Fruit fly (Drosophila melanogaster) whole organism, embryonic: Measurements from ENCODE around the gene Prim2.

Experiments
- Antp ChIP-seq: fragments of 200-800 bp; sonication (Bioruptor generic); optimal IDR thresholded peaks from 3 replicates; lab custom pipeline; 2016; ENCODE audit warnings: missing biosample characterization, missing genetic modification characterization
- BEAF-32 ChIP-seq: fragments of 200-800 bp; sonication (Bioruptor generic); optimal IDR thresholded peaks from 3 replicates; lab custom pipeline; 2017; ENCODE audit warnings: missing biosample characterization, missing genetic modification characterization, mild to moderate bottlenecking, moderate library complexity, missing genetic modification reagents
- CG10274 ChIP-seq: fragments of 200-800 bp; sonication (Bioruptor generic); optimal IDR thresholded peaks from 3 replicates; lab custom pipeline; 2017; ENCODE audit warnings: missing biosample characterization, mild to moderate bottlenecking, missing genetic modification characterization
- CG10462 ChIP-seq: fragments of 200-800 bp; sonication (Bioruptor generic); optimal IDR thresholded peaks from 2 replicates; lab custom pipeline; 2016; ENCODE audit warnings: missing biosample characterization, missing genetic modification characterization
- CG10654 ChIP-seq: fragments of 200-800 bp; sonication (Bioruptor generic); optimal IDR thresholded peaks from 2 replicates; lab custom pipeline; 2016; ENCODE audit warnings: missing biosample characterization, missing genetic modification characterization
- CG11093 ChIP-seq: fragments of 200-800 bp; sonication (Bioruptor generic); IDR thresholded peaks from 3 replicates; pipeline ENCODE4 v1.3.6; 2022; ENCODE audit warnings: missing biosample characterization, missing genetic modification characterization
- CG11456 ChIP-seq: fragments of 200-800 bp; sonication (Bioruptor generic); IDR thresholded peaks from 3 replicates; pipeline ENCODE4 v1.3.6; 2022; ENCODE audit warnings: missing biosample characterization, missing genetic modification characterization
- CG13123 ChIP-seq: fragments of 200-800 bp; sonication (Bioruptor generic); optimal IDR thresholded peaks from 2 replicates; lab custom pipeline; 2016; ENCODE audit warnings: missing biosample characterization, missing genetic modification characterization
- CG13775 ChIP-seq: fragments of 200-800 bp; sonication (Bioruptor generic); optimal IDR thresholded peaks from 3 replicates; lab custom pipeline; 2017; ENCODE audit warnings: missing biosample characterization, mild to moderate bottlenecking, missing genetic modification characterization
- CG15601 ChIP-seq: fragments of 200-800 bp; sonication (Bioruptor generic); optimal IDR thresholded peaks from 3 replicates; lab custom pipeline; 2019; ENCODE audit warnings: missing biosample characterization, mild to moderate bottlenecking, missing genetic modification characterization, moderate library complexity
- CG16815 ChIP-seq: fragments of 200-800 bp; sonication (Bioruptor generic); optimal IDR thresholded peaks from 3 replicates; lab custom pipeline; 2017; ENCODE audit warnings: missing biosample characterization, mild to moderate bottlenecking, missing genetic modification characterization
- CG2202 ChIP-seq: fragments of 200-800 bp; sonication (Bioruptor generic); optimal IDR thresholded peaks from 2 replicates; lab custom pipeline; 2018; ENCODE audit warnings: missing biosample characterization, mild to moderate bottlenecking, missing genetic modification characterization
- CG30431 ChIP-seq: fragments of 200-800 bp; sonication (Bioruptor generic); optimal IDR thresholded peaks from 2 replicates; lab custom pipeline; 2017; ENCODE audit warnings: missing biosample characterization, missing genetic modification characterization
- CG32772 ChIP-seq: fragments of 200-800 bp; sonication (Bioruptor generic); IDR thresholded peaks from 2 replicates; pipeline ENCODE4 v1.3.6; 2022; ENCODE audit warnings: missing biosample characterization, missing genetic modification characterization
- CG34224 ChIP-seq: fragments of 200-800 bp; sonication (Bioruptor generic); IDR thresholded peaks from 3 replicates; pipeline ENCODE4 v1.3.6; 2022; ENCODE audit warnings: missing biosample characterization, missing genetic modification characterization; ENCODE audit not compliant: partially characterized antibody
- CG42726 ChIP-seq: fragments of 200-800 bp; sonication (Bioruptor generic); IDR thresholded peaks from 2 replicates; pipeline ENCODE4 v1.3.6; 2022; ENCODE audit warnings: missing biosample characterization, missing genetic modification characterization; ENCODE audit not compliant: partially characterized antibody
- CG4617 ChIP-seq: fragments of 200-800 bp; sonication (Bioruptor generic); optimal IDR thresholded peaks from 3 replicates; lab custom pipeline; 2016; ENCODE audit warnings: missing biosample characterization, missing genetic modification characterization, borderline replicate concordance
- CG6689 ChIP-seq: fragments of 200-800 bp; sonication (Bioruptor generic); IDR thresholded peaks from 2 replicates; pipeline ENCODE4 v1.3.6; 2022; ENCODE audit warnings: missing biosample characterization, missing genetic modification characterization
- CG6765 ChIP-seq: fragments of 200-800 bp; sonication (Bioruptor generic); optimal IDR thresholded peaks from 3 replicates; lab custom pipeline; 2017; ENCODE audit warnings: missing biosample characterization, mild to moderate bottlenecking, missing genetic modification characterization
- Camta ChIP-seq: fragments of 200-800 bp; sonication (Bioruptor generic); optimal IDR thresholded peaks from 2 replicates; lab custom pipeline; 2016; ENCODE audit warnings: missing biosample characterization, missing genetic modification characterization
- HLHmδ ChIP-seq: fragments of 200-800 bp; sonication (Bioruptor generic); optimal IDR thresholded peaks from 2 replicates; lab custom pipeline; 2018; ENCODE audit warnings: missing biosample characterization, mild to moderate bottlenecking, missing genetic modification characterization, moderate library complexity
- MBD-R2 ChIP-seq: fragments of 200-800 bp; sonication (Bioruptor generic); IDR thresholded peaks from 2 replicates; pipeline ENCODE4 v1.3.6; 2022; ENCODE audit warnings: missing biosample characterization, missing genetic modification characterization
- Mes4 ChIP-seq: fragments of 200-800 bp; sonication (Bioruptor generic); optimal IDR thresholded peaks from 2 replicates; lab custom pipeline; 2016; ENCODE audit warnings: missing biosample characterization, missing genetic modification characterization
- Myb ChIP-seq: fragments of 200-800 bp; sonication (Bioruptor generic); optimal IDR thresholded peaks from 2 replicates; lab custom pipeline; 2016; ENCODE audit warnings: missing biosample characterization, missing genetic modification characterization
- NC2β ChIP-seq: fragments of 200-800 bp; sonication (Bioruptor generic); optimal IDR thresholded peaks from 2 replicates; lab custom pipeline; 2016; ENCODE audit warnings: missing biosample characterization, missing genetic modification characterization
- NfI ChIP-seq: fragments of 200-800 bp; sonication (Bioruptor generic); optimal IDR thresholded peaks from 3 replicates; lab custom pipeline; 2018; ENCODE audit warnings: missing biosample characterization, mild to moderate bottlenecking, missing genetic modification characterization, moderate library complexity
- Poxn ChIP-seq: fragments of 200-800 bp; sonication (Bioruptor generic); IDR thresholded peaks from 2 replicates; pipeline ENCODE4 v1.3.6; 2022; ENCODE audit warnings: missing biosample characterization, missing genetic modification characterization
- TFAM ChIP-seq: fragments of 200-800 bp; sonication (Bioruptor generic); optimal IDR thresholded peaks from 2 replicates; lab custom pipeline; 2017; ENCODE audit warnings: missing biosample characterization, missing genetic modification characterization, inconsistent platforms
- Trl ChIP-seq, 3 experiments: fragments of >200 bp in 2 of 3; fragments of 200-800 bp in 1 of 3; sonication (Bioruptor generic) in 1 of 3; optimal IDR thresholded peaks; 2 replicates in 1 of 3; 3 replicates in 2 of 3; lab custom pipeline; 2016 to 2017; ENCODE audit warnings: missing biosample characterization in 1 of 3, missing genetic modification characterization in 1 of 3
- ab ChIP-seq: fragments of 200-800 bp; sonication (Bioruptor generic); optimal IDR thresholded peaks from 2 replicates; lab custom pipeline; 2016; ENCODE audit warnings: missing biosample characterization, missing genetic modification characterization
- bbx ChIP-seq: fragments of 200-800 bp; sonication (Bioruptor generic); IDR thresholded peaks from 2 replicates; pipeline ENCODE4 v1.3.6; 2022; ENCODE audit warnings: missing biosample characterization, missing genetic modification characterization; ENCODE audit not compliant: partially characterized antibody
- chinmo ChIP-seq: fragments of 200-800 bp; sonication (Bioruptor generic); IDR thresholded peaks from 4 replicates; pipeline ENCODE4 v1.3.6; 2022; ENCODE audit warnings: missing biosample characterization, missing genetic modification characterization; ENCODE audit not compliant: partially characterized antibody
- crol ChIP-seq: fragments of 200-800 bp; sonication (Bioruptor generic); IDR thresholded peaks from 2 replicates; pipeline ENCODE4 v1.3.6; 2022; ENCODE audit warnings: missing biosample characterization, missing genetic modification characterization
- dmrt99B ChIP-seq: fragments of 200-800 bp; sonication (Bioruptor generic); optimal IDR thresholded peaks from 2 replicates; lab custom pipeline; 2018; ENCODE audit warnings: missing biosample characterization, mild to moderate bottlenecking, missing genetic modification characterization, moderate library complexity
- gfzf ChIP-seq: fragments of 200-800 bp; sonication (Bioruptor generic); optimal IDR thresholded peaks from 2 replicates; lab custom pipeline; 2016; ENCODE audit warnings: missing biosample characterization, mild to moderate bottlenecking, missing genetic modification characterization, moderate library complexity
- ham ChIP-seq: fragments of 200-800 bp; sonication (Bioruptor generic); IDR thresholded peaks from 2 replicates; pipeline ENCODE4 v1.3.6; 2022; ENCODE audit warnings: missing biosample characterization, missing genetic modification characterization
- jing ChIP-seq: fragments of 200-800 bp; sonication (Bioruptor generic); optimal IDR thresholded peaks from 2 replicates; lab custom pipeline; 2018; ENCODE audit warnings: missing biosample characterization, mild to moderate bottlenecking, missing genetic modification characterization
- pan ChIP-seq, 4 experiments: fragments of >200 bp in 3 of 4; fragments of 200-800 bp in 1 of 4; sonication (Bioruptor generic) in 1 of 4; optimal IDR thresholded peaks in 3 of 4; IDR thresholded peaks in 1 of 4; 2 replicates each; pipeline versions ENCODE4 v1.3.6 to Lab custom; 2017 to 2022; ENCODE audit warnings: missing biosample characterization in 2 of 4, missing genetic modification characterization in 2 of 4, mixed read lengths in 1 of 4
- ro ChIP-seq: fragments of 200-800 bp; sonication (Bioruptor generic); IDR thresholded peaks from 2 replicates; pipeline ENCODE4 v1.3.6; 2022; ENCODE audit warnings: missing biosample characterization, missing genetic modification characterization
- so ChIP-seq: fragments of 200-800 bp; sonication (Bioruptor generic); IDR thresholded peaks from 3 replicates; pipeline ENCODE4 v1.3.6; 2022; ENCODE audit warnings: missing biosample characterization, missing genetic modification characterization
- stwl ChIP-seq: fragments of 200-800 bp; sonication (Bioruptor generic); optimal IDR thresholded peaks from 3 replicates; lab custom pipeline; 2018; ENCODE audit warnings: missing biosample characterization, mild to moderate bottlenecking, missing genetic modification characterization, moderate library complexity
- tna ChIP-seq: fragments of 200-800 bp; sonication (Bioruptor generic); IDR thresholded peaks from 2 replicates; pipeline ENCODE4 v1.3.6; 2022; ENCODE audit warnings: missing biosample characterization, missing genetic modification characterization; ENCODE audit not compliant: partially characterized antibody
- trh ChIP-seq: fragments of 200-800 bp; sonication (Bioruptor generic); optimal IDR thresholded peaks from 2 replicates; lab custom pipeline; 2016; ENCODE audit warnings: missing biosample characterization, missing genetic modification characterization
- ttk ChIP-seq: fragments of 200-800 bp; sonication (Bioruptor generic); IDR thresholded peaks from 2 replicates; pipeline ENCODE4 v2.1.2; 2022; ENCODE audit warnings: missing biosample characterization, missing genetic modification characterization
- tup ChIP-seq: fragments of 200-800 bp; sonication (Bioruptor generic); optimal IDR thresholded peaks from 2 replicates; lab custom pipeline; 2016; ENCODE audit warnings: missing biosample characterization, mild to moderate bottlenecking, missing genetic modification characterization, moderate library complexity
- tx ChIP-seq: fragments of 200-800 bp; sonication (Bioruptor generic); optimal IDR thresholded peaks from 2 replicates; lab custom pipeline; 2016; ENCODE audit warnings: missing biosample characterization, missing genetic modification characterization
- wek ChIP-seq: fragments of 200-800 bp; sonication (Bioruptor generic); optimal IDR thresholded peaks from 3 replicates; lab custom pipeline; 2018; ENCODE audit warnings: missing biosample characterization, mild to moderate bottlenecking, missing genetic modification characterization, moderate library complexity
- zfh2 ChIP-seq: fragments of 200-800 bp; sonication (Bioruptor generic); optimal IDR thresholded peaks from 2 replicates; lab custom pipeline; 2016; ENCODE audit warnings: missing biosample characterization, missing genetic modification characterization

Gene Prim2

dm6 chr3L:20395257-20395909 is 34.0 kb upstream of the Prim2 start (continued):
- TF ChIP-seq so (GFP tag; lab: Robert Waterston, UW) = peak; percentile 38; the same call in 2 of the 3 replicates
- TF ChIP-seq CG11456 = no peak; the same call in 2 of the 3 replicates
- no peak for TF ChIP-seq CG32772 (GFP tag; lab: Robert Waterston, UW)
- TF ChIP-seq BEAF-32 (GFP tag; lab: Kevin White, UChicago) = no peak
- TF ChIP-seq CG2202 (tag; lab: Kevin White, UChicago) = no peak
- TF ChIP-seq jing (GFP tag; lab: Kevin White, UChicago) = no peak
- no peak for TF ChIP-seq trh (GFP tag; lab: Kevin White, UChicago)
- no peak for TF ChIP-seq TFAM (GFP tag; lab: Kevin White, UChicago)
- no peak for TF ChIP-seq tx (GFP tag; lab: Kevin White, UChicago)
- no peak for TF ChIP-seq CG10654
- no peak for TF ChIP-seq ttk (GFP tag; lab: Robert Waterston, UW)
- peak; percentile 42; the same call in 1 of the 2 replicates for TF ChIP-seq MBD-R2 (GFP tag; lab: Robert Waterston, UW)
- TF ChIP-seq NfI (GFP tag; lab: Kevin White, UChicago) = peak; percentile 3
- TF ChIP-seq Trl (optimal IDR thresholded peaks at IDR 0.05; lab: Kevin White, UChicago) = peak in 1 of 2 experiments; percentile 5
- no peak for TF ChIP-seq Trl (GFP tag; optimal IDR thresholded peaks at IDR 0.05; lab: Kevin White, UChicago)
- TF ChIP-seq HLHmδ = no peak
- TF ChIP-seq CG11093 (GFP tag; lab: Robert Waterston, UW) = no peak
- peak; percentile 31 for TF ChIP-seq dmrt99B
- TF ChIP-seq tup (GFP tag; lab: Kevin White, UChicago) = no peak
- no peak for TF ChIP-seq ham (GFP tag; lab: Robert Waterston, UW)
- no peak for TF ChIP-seq crol (GFP tag; lab: Robert Waterston, UW)
- peak; percentile 69 for TF ChIP-seq zfh2 (GFP tag; lab: Kevin White, UChicago)
- TF ChIP-seq CG16815 (GFP tag; lab: Kevin White, UChicago) = peak; percentile 49
- TF ChIP-seq CG30431 (GFP tag; lab: Kevin White, UChicago) = no peak
- no peak for TF ChIP-seq CG4617
- TF ChIP-seq CG34224 (GFP tag; lab: Robert Waterston, UW) = peak; percentile 42; the same call in 2 of the 3 replicates
- no peak for TF ChIP-seq Poxn (GFP tag; lab: Robert Waterston, UW)
- peak; percentile 34 for TF ChIP-seq CG6765
- TF ChIP-seq tna (GFP tag; lab: Robert Waterston, UW) = no peak
- TF ChIP-seq Mes4 (GFP tag; lab: Kevin White, UChicago) = no peak
- no peak for TF ChIP-seq CG15601 (tag; lab: Kevin White, UChicago)
- no peak for TF ChIP-seq Camta
- no peak for TF ChIP-seq Myb (GFP tag; lab: Kevin White, UChicago)
- TF ChIP-seq ro (GFP tag; lab: Robert Waterston, UW) = no peak
- peak; percentile 13 for TF ChIP-seq CG10274 (GFP tag; lab: Kevin White, UChicago)
- peak; percentile 13 for TF ChIP-seq Antp (GFP tag; lab: Kevin White, UChicago)
- peak; percentile 39 for TF ChIP-seq ab (GFP tag; lab: Kevin White, UChicago)
- 0 out of 2 replicates have a peak, but pooled peaks have one; percentile 21 for TF ChIP-seq bbx
- no peak for TF ChIP-seq CG42726
- TF ChIP-seq stwl (tag; lab: Kevin White, UChicago) = no peak
- TF ChIP-seq CG6689 (GFP tag; lab: Robert Waterston, UW) = 0 out of 2 replicates have a peak, but pooled peaks have one; percentile 34
- TF ChIP-seq CG13123 (GFP tag; lab: Kevin White, UChicago) = no peak
- peak; percentile 37 for TF ChIP-seq CG13775
- no peak for TF ChIP-seq gfzf (GFP tag; lab: Kevin White, UChicago)
- no peak for TF ChIP-seq pan (optimal IDR thresholded peaks at IDR 0.05; lab: Kevin White, UChicago)
- peak in 1 of 2 experiments; percentile 31 for TF ChIP-seq pan (GFP tag; optimal IDR thresholded peaks at IDR 0.05 in 1 of 2, IDR thresholded peaks at IDR 0.05 in 1 of 2)
- TF ChIP-seq NC2β (GFP tag; lab: Kevin White, UChicago) = no peak
- no peak for TF ChIP-seq wek (GFP tag; lab: Kevin White, UChicago)
- TF ChIP-seq chinmo (GFP tag; lab: Robert Waterston, UW) = peak; percentile 90; the same call in 3 of the 4 replicates
- no peak for TF ChIP-seq CG10462
